Fruit fly (Drosophila melanogaster) whole organism, embryonic: Measurements from ENCODE around the gene yellow-b.

Source experiments
- B-H1 ChIP-seq: fragments of 200-800 bp; sonication (Bioruptor generic); IDR thresholded peaks from 3 replicates; pipeline ENCODE4 v1.3.6; 2022; ENCODE audit warnings: missing biosample characterization, missing genetic modification characterization
- Blimp-1 ChIP-seq: fragments of 200-800 bp; sonication (Bioruptor generic); optimal IDR thresholded peaks from 3 replicates; lab custom pipeline; 2018; ENCODE audit warnings: missing biosample characterization, missing genetic modification characterization, mild to moderate bottlenecking, moderate library complexity, missing genetic modification reagents
- BtbVII ChIP-seq: fragments of 200-800 bp; sonication (Bioruptor generic); optimal IDR thresholded peaks from 3 replicates; lab custom pipeline; 2017; ENCODE audit warnings: missing biosample characterization, mild to moderate bottlenecking, missing genetic modification characterization
- CG10147 ChIP-seq: fragments of 200-800 bp; sonication (Bioruptor generic); optimal IDR thresholded peaks from 2 replicates; lab custom pipeline; 2019; ENCODE audit warnings: missing biosample characterization, mild to moderate bottlenecking, missing genetic modification characterization, moderate library complexity
- CG10366 ChIP-seq: fragments of 200-800 bp; sonication (Bioruptor generic); IDR thresholded peaks from 2 replicates; pipeline ENCODE4 v1.3.6; 2022; ENCODE audit warnings: missing biosample characterization, missing genetic modification characterization
- CG10979 ChIP-seq: fragments of 200-800 bp; sonication (Bioruptor generic); optimal IDR thresholded peaks from 2 replicates; lab custom pipeline; 2018; ENCODE audit warnings: missing biosample characterization, mild to moderate bottlenecking, missing genetic modification characterization, moderate library complexity
- CG11093 ChIP-seq: fragments of 200-800 bp; sonication (Bioruptor generic); IDR thresholded peaks from 3 replicates; pipeline ENCODE4 v1.3.6; 2022; ENCODE audit warnings: missing biosample characterization, missing genetic modification characterization
- CG12769 ChIP-seq: fragments of 200-800 bp; sonication (Bioruptor generic); optimal IDR thresholded peaks from 2 replicates; lab custom pipeline; 2019; ENCODE audit warnings: missing biosample characterization, mild to moderate bottlenecking, missing genetic modification characterization, moderate library complexity
- CG13775 ChIP-seq: fragments of 200-800 bp; sonication (Bioruptor generic); optimal IDR thresholded peaks from 3 replicates; lab custom pipeline; 2017; ENCODE audit warnings: missing biosample characterization, mild to moderate bottlenecking, missing genetic modification characterization
- CG14014 ChIP-seq: fragments of 200-800 bp; sonication (Bioruptor generic); IDR thresholded peaks from 2 replicates; pipeline ENCODE4 v1.3.6; 2022; ENCODE audit warnings: missing biosample characterization, missing genetic modification characterization
- CG14860 ChIP-seq: fragments of 200-800 bp; sonication (Bioruptor generic); IDR thresholded peaks from 3 replicates; pipeline ENCODE4 v1.3.6; 2022; ENCODE audit warnings: missing biosample characterization, missing genetic modification characterization; ENCODE audit not compliant: partially characterized antibody
- CG15011 ChIP-seq: fragments of 200-800 bp; sonication (Bioruptor generic); optimal IDR thresholded peaks from 3 replicates; lab custom pipeline; 2018; ENCODE audit warnings: missing biosample characterization, mild to moderate bottlenecking, missing genetic modification characterization
- CG15073 ChIP-seq: fragments of 200-800 bp; sonication (Bioruptor generic); optimal IDR thresholded peaks from 2 replicates; lab custom pipeline; 2016; ENCODE audit warnings: missing biosample characterization, missing genetic modification characterization
- CG1647 ChIP-seq: fragments of 200-800 bp; sonication (Bioruptor generic); optimal IDR thresholded peaks from 3 replicates; lab custom pipeline; 2016; ENCODE audit warnings: missing biosample characterization, missing genetic modification characterization
- CG17328 ChIP-seq: fragments of 200-800 bp; sonication (Bioruptor generic); IDR thresholded peaks from 2 replicates; pipeline ENCODE4 v1.3.6; 2022; ENCODE audit warnings: missing biosample characterization, missing genetic modification characterization
- CG31388 ChIP-seq: fragments of 200-800 bp; sonication (Bioruptor generic); optimal IDR thresholded peaks from 2 replicates; lab custom pipeline; 2016; ENCODE audit warnings: missing biosample characterization, missing genetic modification characterization
- CG6654 ChIP-seq: fragments of 200-800 bp; sonication (Bioruptor generic); optimal IDR thresholded peaks from 2 replicates; lab custom pipeline; 2017; ENCODE audit warnings: missing biosample characterization, mild to moderate bottlenecking, missing genetic modification characterization
- CG6765 ChIP-seq: fragments of 200-800 bp; sonication (Bioruptor generic); optimal IDR thresholded peaks from 3 replicates; lab custom pipeline; 2017; ENCODE audit warnings: missing biosample characterization, mild to moderate bottlenecking, missing genetic modification characterization
- CG8765 ChIP-seq: fragments of 200-800 bp; sonication (Bioruptor generic); IDR thresholded peaks from 2 replicates; pipeline ENCODE4 v1.3.6; 2022; ENCODE audit warnings: missing biosample characterization, missing genetic modification characterization
- CHES-1-like ChIP-seq: fragments of 200-800 bp; sonication (Bioruptor generic); optimal IDR thresholded peaks from 2 replicates; lab custom pipeline; 2016; ENCODE audit warnings: missing biosample characterization, missing genetic modification characterization
- Dbx ChIP-seq: fragments of 200-800 bp; sonication (Bioruptor generic); IDR thresholded peaks from 3 replicates; pipeline ENCODE4 v1.3.6; 2022; ENCODE audit warnings: missing biosample characterization, missing genetic modification characterization
- Dip3 ChIP-seq: fragments of 200-800 bp; sonication (Bioruptor generic); optimal IDR thresholded peaks from 3 replicates; lab custom pipeline; 2016; ENCODE audit warnings: missing biosample characterization, missing genetic modification characterization
- Ets97D ChIP-seq: fragments of 200-800 bp; sonication (Bioruptor generic); optimal IDR thresholded peaks from 3 replicates; lab custom pipeline; 2016; ENCODE audit warnings: missing biosample characterization, missing genetic modification characterization
- Mad ChIP-seq: fragments of 200-800 bp; sonication (Bioruptor generic); optimal IDR thresholded peaks from 2 replicates; lab custom pipeline; 2016; ENCODE audit warnings: missing biosample characterization, missing genetic modification characterization
- Myb ChIP-seq: fragments of 200-800 bp; sonication (Bioruptor generic); optimal IDR thresholded peaks from 2 replicates; lab custom pipeline; 2016; ENCODE audit warnings: missing biosample characterization, missing genetic modification characterization
- NFAT ChIP-seq: fragments of 200-800 bp; sonication (Bioruptor generic); IDR thresholded peaks from 2 replicates; pipeline ENCODE4 v1.3.6; 2022; ENCODE audit warnings: missing biosample characterization, missing genetic modification characterization
- bsh ChIP-seq, 2 experiments: fragments of 200-800 bp; sonication (Bioruptor generic); optimal IDR thresholded peaks; 2 replicates each; lab custom pipeline; 2017 to 2018; ENCODE audit warnings: mild to moderate bottlenecking in 2 of 2, missing biosample characterization in 2 of 2, missing genetic modification characterization in 2 of 2, moderate library complexity in 1 of 2
- chinmo ChIP-seq: fragments of 200-800 bp; sonication (Bioruptor generic); IDR thresholded peaks from 4 replicates; pipeline ENCODE4 v1.3.6; 2022; ENCODE audit warnings: missing biosample characterization, missing genetic modification characterization; ENCODE audit not compliant: partially characterized antibody
- dysf ChIP-seq: fragments of 200-800 bp; sonication (Bioruptor generic); IDR thresholded peaks from 3 replicates; pipeline ENCODE4 v1.3.6; 2022; ENCODE audit warnings: missing biosample characterization, missing genetic modification characterization
- fd102C ChIP-seq: fragments of 200-800 bp; sonication (Bioruptor generic); optimal IDR thresholded peaks from 2 replicates; lab custom pipeline; 2018; ENCODE audit warnings: missing biosample characterization, mild to moderate bottlenecking, missing genetic modification characterization, moderate library complexity
- gcm ChIP-seq: fragments of 200-800 bp; sonication (Bioruptor generic); optimal IDR thresholded peaks from 2 replicates; lab custom pipeline; 2019; ENCODE audit warnings: missing biosample characterization, mild to moderate bottlenecking, missing genetic modification characterization, moderate library complexity
- grau ChIP-seq: fragments of 200-800 bp; optimal IDR thresholded peaks from 3 replicates; lab custom pipeline; 2019; ENCODE audit warnings: missing biosample characterization, mild to moderate bottlenecking, missing genetic modification characterization, moderate library complexity
- hth ChIP-seq: fragments of >200 bp; optimal IDR thresholded peaks from 2 replicates; lab custom pipeline; 2017; ENCODE audit warnings: inconsistent platforms
- klu ChIP-seq: fragments of 200-800 bp; sonication (Bioruptor generic); IDR thresholded peaks from 2 replicates; pipeline ENCODE4 v1.3.6; 2022; ENCODE audit warnings: missing biosample characterization, missing genetic modification characterization
- mld ChIP-seq: fragments of 200-800 bp; sonication (Bioruptor generic); IDR thresholded peaks from 3 replicates; pipeline ENCODE4 v1.3.6; 2022; ENCODE audit warnings: missing biosample characterization, missing genetic modification characterization; ENCODE audit not compliant: partially characterized antibody
- nau ChIP-seq: fragments of 200-800 bp; sonication (Bioruptor generic); optimal IDR thresholded peaks from 3 replicates; lab custom pipeline; 2017; ENCODE audit warnings: missing biosample characterization, mild to moderate bottlenecking, missing genetic modification characterization, missing genetic modification reagents
- nerfin-1 ChIP-seq: fragments of 200-800 bp; sonication (Bioruptor generic); optimal IDR thresholded peaks from 3 replicates; lab custom pipeline; 2019; ENCODE audit warnings: missing biosample characterization, mild to moderate bottlenecking, missing genetic modification characterization, moderate library complexity
- nmo ChIP-seq: fragments of 200-800 bp; sonication (Bioruptor generic); optimal IDR thresholded peaks from 2 replicates; lab custom pipeline; 2018; ENCODE audit warnings: missing biosample characterization, mild to moderate bottlenecking, missing genetic modification characterization, moderate library complexity
- pho ChIP-seq: fragments of 200-800 bp; sonication (Bioruptor generic); optimal IDR thresholded peaks from 2 replicates; lab custom pipeline; 2016; ENCODE audit warnings: missing biosample characterization, missing genetic modification characterization
- pita ChIP-seq: fragments of 200-800 bp; sonication (Bioruptor generic); optimal IDR thresholded peaks from 2 replicates; lab custom pipeline; 2017; ENCODE audit warnings: missing biosample characterization, mild to moderate bottlenecking, missing genetic modification characterization
- row ChIP-seq: fragments of 200-800 bp; sonication (Bioruptor generic); IDR thresholded peaks from 3 replicates; pipeline ENCODE4 v1.3.6; 2022; ENCODE audit warnings: missing biosample characterization, missing genetic modification characterization
- sisA ChIP-seq: fragments of 200-800 bp; sonication (Bioruptor generic); IDR thresholded peaks from 2 replicates; pipeline ENCODE4 v1.3.6; 2022; ENCODE audit warnings: missing biosample characterization, missing genetic modification characterization
- slou ChIP-seq: fragments of 200-800 bp; sonication (Bioruptor generic); optimal IDR thresholded peaks from 3 replicates; lab custom pipeline; 2016; ENCODE audit warnings: missing biosample characterization, missing genetic modification characterization
- sqz ChIP-seq: fragments of 200-800 bp; sonication (Bioruptor generic); optimal IDR thresholded peaks from 3 replicates; lab custom pipeline; 2018; ENCODE audit warnings: missing biosample characterization, mild to moderate bottlenecking, missing genetic modification characterization
- tx ChIP-seq: fragments of 200-800 bp; sonication (Bioruptor generic); optimal IDR thresholded peaks from 2 replicates; lab custom pipeline; 2016; ENCODE audit warnings: missing biosample characterization, missing genetic modification characterization
- usp ChIP-seq: fragments of >200 bp; optimal IDR thresholded peaks from 2 replicates; lab custom pipeline; 2017; ENCODE audit warnings: missing biosample characterization, missing genetic modification characterization
- vvl ChIP-seq: fragments of 200-800 bp; sonication (Bioruptor generic); IDR thresholded peaks from 2 replicates; pipeline ENCODE4 v1.3.6; 2022; ENCODE audit warnings: missing biosample characterization, missing genetic modification characterization
- zen2 ChIP-seq: fragments of 200-800 bp; sonication (Bioruptor generic); IDR thresholded peaks from 3 replicates; pipeline ENCODE4 v1.3.6; 2022; ENCODE audit warnings: missing biosample characterization, missing genetic modification characterization; ENCODE audit not compliant: partially characterized antibody

The yellow-b gene

DNA sequence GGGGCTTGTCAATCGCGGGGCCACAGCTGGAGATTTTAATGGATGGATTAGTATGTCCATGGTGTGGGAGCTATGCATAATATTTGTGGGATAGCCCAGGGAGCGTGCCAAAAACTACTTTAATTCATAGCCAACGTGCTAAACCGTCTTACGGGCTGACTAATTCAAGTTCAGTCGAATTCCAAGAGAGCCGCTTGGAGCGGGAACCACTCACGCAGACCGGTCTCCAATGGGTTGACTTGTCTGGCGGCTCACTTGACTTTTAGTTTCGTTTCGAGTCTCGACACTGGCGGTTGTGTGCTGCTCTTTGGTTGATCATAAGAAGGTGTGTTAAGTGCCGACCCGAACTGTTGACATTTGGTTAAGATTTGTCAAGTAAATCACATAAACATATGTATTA is at the start of gene yellow-b (continued):
- TF ChIP-seq Blimp-1 (GFP tag; lab: Kevin White, UChicago) (peak; percentile 93), hth (lab: Kevin White, UChicago) (no peak), CG12769 (tag; lab: Kevin White, UChicago) (peak; percentile 72), pho (GFP tag; lab: Kevin White, UChicago) (no peak), Dip3 (GFP tag; lab: Kevin White, UChicago) (no peak), vvl (GFP tag; lab: Robert Waterston, UW) (peak; percentile 53), CG14014 (GFP tag; lab: Robert Waterston, UW) (no peak), NFAT (GFP tag; lab: Robert Waterston, UW) (no peak), CG6765 (no peak), BtbVII (GFP tag; lab: Kevin White, UChicago) (no peak), chinmo (GFP tag; lab: Robert Waterston, UW) (peak; percentile 69; the same call in 1 of the 4 replicates), bsh (GFP tag; optimal IDR thresholded peaks at IDR 0.05; lab: Kevin White, UChicago) (no peak)

DNA sequence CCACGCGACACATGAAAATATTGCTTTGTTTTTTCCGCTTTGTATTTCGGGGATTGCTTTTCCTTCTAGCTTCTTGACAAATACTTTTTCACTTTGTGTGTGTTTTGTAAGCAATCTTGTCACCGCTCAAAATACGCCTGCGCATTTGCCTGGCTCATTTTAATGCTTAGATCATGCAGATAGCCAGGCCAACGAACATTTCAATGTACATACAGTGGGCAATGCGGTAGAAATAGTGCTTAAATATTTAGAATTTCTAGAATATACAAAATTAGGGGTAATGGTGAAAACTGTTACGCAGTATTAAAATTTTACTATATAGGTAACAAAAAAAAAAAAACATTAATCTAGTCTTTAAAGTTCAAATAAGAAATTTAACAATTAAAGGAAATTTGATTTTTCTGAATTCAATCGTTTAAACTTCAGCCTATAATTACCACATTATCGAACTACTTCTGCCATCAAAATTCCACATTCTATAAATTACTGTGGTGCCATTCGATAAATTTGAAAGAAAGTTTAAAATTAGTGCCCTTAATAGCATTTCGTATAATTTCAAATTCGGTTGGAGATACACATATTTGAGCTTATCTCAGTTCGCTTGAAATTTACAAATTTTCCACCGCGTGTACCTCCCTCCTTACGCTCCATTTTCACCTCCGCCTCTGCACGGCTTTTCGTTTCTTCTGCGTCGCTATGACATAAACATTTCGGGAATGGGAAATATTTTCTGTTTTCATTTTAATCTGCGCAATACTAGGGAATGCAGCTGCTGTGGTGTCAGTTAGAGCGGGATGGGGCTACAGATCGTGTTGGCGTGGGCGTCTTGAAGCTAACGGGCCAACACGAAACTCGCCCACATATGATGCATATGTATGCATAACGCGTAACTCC is 47.0 kb upstream of the yellow-b start:
- TF ChIP-seq CG10147 (GFP tag; lab: Kevin White, UChicago), result no peak
- TF ChIP-seq fd102C (GFP tag; lab: Kevin White, UChicago), result no peak
- TF ChIP-seq klu (GFP tag; lab: Robert Waterston, UW), result no peak
- TF ChIP-seq CHES-1-like (GFP tag; lab: Kevin White, UChicago), result no peak
- TF ChIP-seq pita, result no peak
- no peak for TF ChIP-seq Blimp-1 (GFP tag; lab: Kevin White, UChicago)
- TF ChIP-seq CG1647 (GFP tag; lab: Kevin White, UChicago), result no peak
- no peak for TF ChIP-seq Ets97D
- TF ChIP-seq Dbx, result 0 out of 3 replicates have a peak, but pooled peaks have one; percentile 28
- peak; percentile 21; the same call in 1 of the 2 replicates for TF ChIP-seq CG10366 (GFP tag; lab: Robert Waterston, UW)
- TF ChIP-seq mld, result no peak
- no peak for TF ChIP-seq sqz
- TF ChIP-seq CG13775 (GFP tag; lab: Kevin White, UChicago), result peak; percentile 16
- no peak for TF ChIP-seq Mad (GFP tag; lab: Kevin White, UChicago)
- no peak for TF ChIP-seq nau
- peak; percentile 45; the same call in 2 of the 3 replicates for TF ChIP-seq row (GFP tag; lab: Robert Waterston, UW)
- TF ChIP-seq gcm, result peak; percentile 2
- TF ChIP-seq zen2 (GFP tag; lab: Robert Waterston, UW), result no peak
- TF ChIP-seq Myb (GFP tag; lab: Kevin White, UChicago), result no peak
- TF ChIP-seq CG17328, result peak; percentile 51
- no peak for TF ChIP-seq usp (GFP tag; lab: Kevin White, UChicago)
- TF ChIP-seq CG6654 (GFP tag; lab: Kevin White, UChicago), result no peak
- no peak for TF ChIP-seq CG8765
- TF ChIP-seq sisA (GFP tag; lab: Robert Waterston, UW), result peak; percentile 22; the same call in 1 of the 2 replicates
- TF ChIP-seq CG11093 (GFP tag; lab: Robert Waterston, UW), result no peak
- TF ChIP-seq nmo (GFP tag; lab: Kevin White, UChicago), result peak; percentile 26
- 0 out of 3 replicates have a peak, but pooled peaks have one; percentile 35 for TF ChIP-seq dysf (GFP tag; lab: Robert Waterston, UW)
- TF ChIP-seq grau (tag; lab: Kevin White, UChicago), result peak; percentile 7
- no peak for TF ChIP-seq B-H1
- no peak for TF ChIP-seq CG15073 (GFP tag; lab: Kevin White, UChicago)
- no peak for TF ChIP-seq CG15011 (GFP tag; lab: Kevin White, UChicago)
- no peak for TF ChIP-seq CG31388 (GFP tag; lab: Kevin White, UChicago)
- no peak for TF ChIP-seq nerfin-1 (tag; lab: Kevin White, UChicago)
- TF ChIP-seq CG14860, result no peak
- no peak for TF ChIP-seq CG10979 (tag; lab: Kevin White, UChicago)
- TF ChIP-seq slou, result no peak
- no peak for TF ChIP-seq tx
